Worm (Caenorhabditis elegans): ENCODE results near the gene hex-1.

hex-1 gene

ce11 chrX:2214454-2214853, 6.5 kb upstream of the hex-1 start:
- TF ChIP-seq blmp-1 (tag; optimal IDR thresholded peaks at IDR 0.05) (peak; percentile 91), lin-14 (GFP tag; optimal IDR thresholded peaks at IDR 0.05) (no peak)

- peak in 1 of 2 experiments; percentile 72 for TF ChIP-seq lin-35 (GFP tag; optimal IDR thresholded peaks at IDR 0.05)
- TF ChIP-seq nhr-84 (tag; optimal IDR thresholded peaks at IDR 0.05): no peak
- no peak for TF ChIP-seq unc-30 (tag; optimal IDR thresholded peaks at IDR 0.05)
- TF ChIP-seq sox-4 (tag; optimal IDR thresholded peaks at IDR 0.05): no peak
- TF ChIP-seq ztf-4 (tag; optimal IDR thresholded peaks at IDR 0.05): no peak
- TF ChIP-seq ceh-82 (tag; optimal IDR thresholded peaks at IDR 0.05): no peak
- TF ChIP-seq zag-1 (tag; optimal IDR thresholded peaks at IDR 0.05): no peak
- TF ChIP-seq C34B4.2 (tag; optimal IDR thresholded peaks at IDR 0.05): no peak
- TF ChIP-seq vab-15 (tag; optimal IDR thresholded peaks at IDR 0.05): no peak
- TF ChIP-seq nhr-12 (tag; optimal IDR thresholded peaks at IDR 0.05): no peak
- TF ChIP-seq nhr-20 (tag; optimal IDR thresholded peaks at IDR 0.05): peak; percentile 71
- no peak for TF ChIP-seq ceh-8 (GFP tag; optimal IDR thresholded peaks at IDR 0.05)
- peak; percentile 76 for TF ChIP-seq nhr-71 (tag; optimal IDR thresholded peaks at IDR 0.05)
- no peak for TF ChIP-seq unc-62 (GFP tag; optimal IDR thresholded peaks at IDR 0.05)
- TF ChIP-seq lin-13 (GFP tag; optimal IDR thresholded peaks at IDR 0.05): peak; percentile 17
- no peak for TF ChIP-seq mab-9 (GFP tag; IDR thresholded peaks at IDR 0.05)
- no peak for TF ChIP-seq Y116A8C.19 (tag; optimal IDR thresholded peaks at IDR 0.05; ENCODE audit: borderline replicate concordance)
- no peak for TF ChIP-seq ama-1 (optimal IDR thresholded peaks at IDR 0.05)
- no peak for TF ChIP-seq irx-1 (tag; optimal IDR thresholded peaks at IDR 0.05)
- no peak for TF ChIP-seq efl-1 (optimal IDR thresholded peaks at IDR 0.05)
- TF ChIP-seq efl-1 (GFP tag; optimal IDR thresholded peaks at IDR 0.05 in 1 of 2): no peak
- no peak for TF ChIP-seq mef-2 (tag; optimal IDR thresholded peaks at IDR 0.05)
- no peak for TF ChIP-seq alr-1 (tag; optimal IDR thresholded peaks at IDR 0.05; ENCODE audit: borderline replicate concordance)
- TF ChIP-seq hpl-2 (GFP tag; optimal IDR thresholded peaks at IDR 0.05): no peak
- peak; percentile 48 for TF ChIP-seq nhr-47 (tag; optimal IDR thresholded peaks at IDR 0.05)
- peak; percentile 68 for TF ChIP-seq snu-23 (GFP tag; optimal IDR thresholded peaks at IDR 0.05)
- no peak for TF ChIP-seq tlp-1 (tag; optimal IDR thresholded peaks at IDR 0.05)
- peak; percentile 89 for TF ChIP-seq lin-14 (GFP tag; optimal IDR thresholded peaks at IDR 0.05)
- no peak for TF ChIP-seq ceh-63 (GFP tag; optimal IDR thresholded peaks at IDR 0.05)
- no peak for TF ChIP-seq lir-3 (tag; optimal IDR thresholded peaks at IDR 0.05; ENCODE audit: poor library complexity)
- TF ChIP-seq efl-3 (GFP tag; optimal IDR thresholded peaks at IDR 0.05): no peak
- TF ChIP-seq elt-3 (tag; optimal IDR thresholded peaks at IDR 0.05): peak; percentile 69 to 78 (median 74)
- TF ChIP-seq grh-1 (GFP tag; IDR thresholded peaks at IDR 0.05): 0 out of 2 replicates have a peak, but pooled peaks have one; percentile 43
- no peak for TF ChIP-seq ceh-88 (GFP tag; IDR thresholded peaks at IDR 0.05)
- no peak for TF ChIP-seq ces-1 (GFP tag; optimal IDR thresholded peaks at IDR 0.05)
- TF ChIP-seq unc-86 (tag; optimal IDR thresholded peaks at IDR 0.05): no peak
- TF ChIP-seq dsc-1 (tag; optimal IDR thresholded peaks at IDR 0.05): no peak
- no peak for TF ChIP-seq nhr-77 (tag; optimal IDR thresholded peaks at IDR 0.05)
- peak; percentile 54 for TF ChIP-seq elt-2 (tag; optimal IDR thresholded peaks at IDR 0.05)
- no peak for TF ChIP-seq nhr-28 (tag; optimal IDR thresholded peaks at IDR 0.05)
- peak; percentile 53 for TF ChIP-seq tbx-2 (tag; optimal IDR thresholded peaks at IDR 0.05)
- no peak for TF ChIP-seq xbp-1 (tag; optimal IDR thresholded peaks at IDR 0.05)
- TF ChIP-seq snpc-4 (tag; optimal IDR thresholded peaks at IDR 0.05): no peak
- TF ChIP-seq skn-1 (tag; optimal IDR thresholded peaks at IDR 0.05): peak; percentile 68
- TF ChIP-seq pax-3 (tag; optimal IDR thresholded peaks at IDR 0.05): no peak
- TF ChIP-seq ets-5 (GFP tag; IDR thresholded peaks at IDR 0.05): no peak
- TF ChIP-seq rnt-1 (tag; optimal IDR thresholded peaks at IDR 0.05): peak; percentile 48
- TF ChIP-seq ztf-11 (tag; optimal IDR thresholded peaks at IDR 0.05): no peak
- no peak for TF ChIP-seq aly-2 (tag; optimal IDR thresholded peaks at IDR 0.05)
- peak; percentile 48 for TF ChIP-seq blmp-1 (tag; optimal IDR thresholded peaks at IDR 0.05)
- peak; percentile 100 for TF ChIP-seq pag-3 (tag; optimal IDR thresholded peaks at IDR 0.05; ENCODE audit: borderline replicate concordance, insufficient read depth)
- peak; percentile 19 for TF ChIP-seq C16A3.4 (tag; optimal IDR thresholded peaks at IDR 0.05)
Measured at ce11 chrX:2215108-2215507, 5.8 kb upstream of the hex-1 start.
